Worm (Caenorhabditis elegans) whole organism, young adult: ENCODE measurements around the gene Y22D7AR.7.

ENCODE experiments used
- C17E4.6 ChIP-seq: fragments of 200-800 bp; sonication (Bioruptor generic); IDR thresholded peaks from 2 replicates; pipeline ENCODE4 v1.3.6; 2022; ENCODE audit warnings: missing genetic modification reagents, missing genetic modification characterization, missing compliant biosample characterization
- F22D6.2 ChIP-seq: sonication (generic microtip); optimal IDR thresholded peaks from 2 replicates; lab custom pipeline; 2016; ENCODE audit warnings: mild to moderate bottlenecking, missing genetic modification characterization, missing compliant biosample characterization
- F37B4.10 ChIP-seq: fragments of 200-800 bp; sonication (Bioruptor generic); IDR thresholded peaks from 2 replicates; pipeline ENCODE4 v1.3.6; 2022; ENCODE audit warnings: missing genetic modification characterization, missing compliant biosample characterization
- K11D2.4 ChIP-seq: fragments of 200-800 bp; sonication (Bioruptor generic); IDR thresholded peaks from 2 replicates; pipeline ENCODE4 v1.3.6; 2022; ENCODE audit warnings: missing genetic modification reagents, missing genetic modification characterization, missing compliant biosample characterization
- Y56A3A.18 ChIP-seq: fragments of 200-800 bp; sonication (Bioruptor generic); IDR thresholded peaks from 2 replicates; pipeline ENCODE4 v1.3.6; 2022; ENCODE audit warnings: missing genetic modification reagents, missing genetic modification characterization, missing compliant biosample characterization
- ZK185.1 ChIP-seq: sonication (generic microtip); optimal IDR thresholded peaks from 2 replicates; lab custom pipeline; 2016; ENCODE audit warnings: mild to moderate bottlenecking, missing genetic modification characterization, missing compliant biosample characterization; ENCODE audit not compliant: poor library complexity, severe bottlenecking
- attf-5 ChIP-seq: fragments of 200-800 bp; sonication (Bioruptor generic); optimal IDR thresholded peaks from 2 replicates; lab custom pipeline; 2018; ENCODE audit warnings: mild to moderate bottlenecking, missing genetic modification characterization, missing compliant biosample characterization
- cebp-1 ChIP-seq, 2 experiments: fragments of 200-800 bp in 1 of 2; sonication (Bioruptor generic) in 1 of 2; sonication (generic microtip) in 1 of 2; IDR thresholded peaks in 1 of 2; optimal IDR thresholded peaks in 1 of 2; 2 replicates each; pipeline versions ENCODE4 v1.3.6 to Lab custom; 2017 to 2022; ENCODE audit warnings: missing compliant biosample characterization in 2 of 2, missing genetic modification characterization in 2 of 2, mild to moderate bottlenecking in 1 of 2, missing genetic modification reagents in 1 of 2, moderate library complexity in 1 of 2
- cebp-2 ChIP-seq: fragments of 200-800 bp; sonication (Bioruptor generic); IDR thresholded peaks from 2 replicates; pipeline ENCODE4 v1.3.6; 2022; ENCODE audit warnings: missing genetic modification characterization, missing compliant biosample characterization
- ceh-100 ChIP-seq: fragments of 200-800 bp; sonication (Bioruptor generic); IDR thresholded peaks from 2 replicates; pipeline ENCODE4 v1.3.6; 2022; ENCODE audit warnings: missing genetic modification reagents, missing genetic modification characterization, missing compliant biosample characterization
- ceh-27 ChIP-seq: fragments of 200-800 bp; sonication (Bioruptor generic); optimal IDR thresholded peaks from 2 replicates; lab custom pipeline; 2018; ENCODE audit warnings: mild to moderate bottlenecking, missing genetic modification characterization, moderate library complexity, missing compliant biosample characterization
- ceh-40 ChIP-seq: fragments of 200-800 bp; sonication (Bioruptor generic); IDR thresholded peaks from 2 replicates; pipeline ENCODE4 v1.3.6; 2022; ENCODE audit warnings: missing genetic modification characterization, missing compliant biosample characterization
- ceh-58 ChIP-seq: fragments of 200-800 bp; sonication (Bioruptor generic); IDR thresholded peaks from 2 replicates; pipeline ENCODE4 v1.3.6; 2022; ENCODE audit warnings: missing genetic modification characterization, missing compliant biosample characterization
- egl-18 ChIP-seq: fragments of 200-800 bp; sonication (Bioruptor generic); IDR thresholded peaks from 2 replicates; pipeline ENCODE4 v1.3.6; 2022; ENCODE audit warnings: missing genetic modification reagents, missing genetic modification characterization, missing compliant biosample characterization
- egrh-3 ChIP-seq: fragments of 200-800 bp; sonication (Bioruptor generic); IDR thresholded peaks from 2 replicates; pipeline ENCODE4 v1.3.6; 2022; ENCODE audit warnings: missing genetic modification reagents, missing genetic modification characterization, missing compliant biosample characterization
- ets-4 ChIP-seq: fragments of 200-800 bp; sonication (Bioruptor generic); optimal IDR thresholded peaks from 2 replicates; lab custom pipeline; 2018; ENCODE audit warnings: mild to moderate bottlenecking, missing genetic modification characterization, missing compliant biosample characterization
- lin-40 ChIP-seq: sonication (generic microtip); optimal IDR thresholded peaks from 2 replicates; lab custom pipeline; 2016; ENCODE audit warnings: missing genetic modification characterization, mild to moderate bottlenecking, missing compliant biosample characterization, missing genotype, missing genetic modification reagents
- lsl-1 ChIP-seq: fragments of 200-800 bp; sonication (Bioruptor generic); optimal IDR thresholded peaks from 2 replicates; lab custom pipeline; 2018; ENCODE audit warnings: mild to moderate bottlenecking, missing genetic modification characterization, moderate library complexity, missing compliant biosample characterization
- madf-8 ChIP-seq: fragments of 200-800 bp; sonication (Bioruptor generic); conservative IDR thresholded peaks from 2 replicates; pipeline ENCODE4 v1.3.6; 2022; ENCODE audit warnings: missing genetic modification reagents, missing genetic modification characterization, missing compliant biosample characterization
- nfya-1 ChIP-seq: sonication (generic microtip); optimal IDR thresholded peaks from 2 replicates; lab custom pipeline; 2017; ENCODE audit warnings: antibody characterized with exemption, missing compliant biosample characterization, missing genetic modification characterization, borderline replicate concordance; ENCODE audit not compliant: insufficient read depth
- nfya-2 ChIP-seq: fragments of 200-800 bp; sonication (Bioruptor generic); IDR thresholded peaks from 2 replicates; pipeline ENCODE4 v1.3.6; 2022; ENCODE audit warnings: missing genetic modification reagents, missing genetic modification characterization, missing compliant biosample characterization
- nhr-120 ChIP-seq: fragments of 200-800 bp; sonication (Bioruptor generic); IDR thresholded peaks from 2 replicates; pipeline ENCODE4 v1.3.6; 2022; ENCODE audit warnings: missing genetic modification characterization, missing compliant biosample characterization
- pbrm-1 ChIP-seq: fragments of 200-800 bp; sonication (Bioruptor generic); IDR thresholded peaks from 2 replicates; pipeline ENCODE4 v1.3.6; 2022; ENCODE audit warnings: missing genetic modification reagents, missing genetic modification characterization, missing compliant biosample characterization
- sea-2 ChIP-seq: fragments of 200-800 bp; sonication (Bioruptor generic); IDR thresholded peaks from 2 replicates; pipeline ENCODE4 v1.3.6; 2022; ENCODE audit warnings: missing genetic modification characterization, missing compliant biosample characterization
- snpc-1.1 ChIP-seq: sonication (generic microtip); optimal IDR thresholded peaks from 2 replicates; lab custom pipeline; 2017; ENCODE audit warnings: missing genetic modification characterization, mild to moderate bottlenecking, missing compliant biosample characterization, antibody characterized with exemption, moderate library complexity, missing genotype, missing genetic modification reagents; ENCODE audit not compliant: insufficient read depth
- tbp1 ChIP-seq: fragments of 200-800 bp; sonication (Bioruptor generic); optimal IDR thresholded peaks from 2 replicates; lab custom pipeline; 2018; ENCODE audit warnings: mild to moderate bottlenecking, missing genetic modification characterization, missing compliant biosample characterization
- xnd-1 ChIP-seq: sonication (generic microtip); optimal IDR thresholded peaks from 2 replicates; lab custom pipeline; 2016; ENCODE audit warnings: missing genotype, missing genetic modification reagents, missing genetic modification characterization, missing compliant biosample characterization
- zfh-2 ChIP-seq: fragments of 200-800 bp; sonication (Bioruptor generic); conservative IDR thresholded peaks from 2 replicates; pipeline ENCODE4 v1.3.6; 2022; ENCODE audit warnings: missing genetic modification reagents, missing genetic modification characterization, missing compliant biosample characterization

Y22D7AR.7 gene

DNA sequence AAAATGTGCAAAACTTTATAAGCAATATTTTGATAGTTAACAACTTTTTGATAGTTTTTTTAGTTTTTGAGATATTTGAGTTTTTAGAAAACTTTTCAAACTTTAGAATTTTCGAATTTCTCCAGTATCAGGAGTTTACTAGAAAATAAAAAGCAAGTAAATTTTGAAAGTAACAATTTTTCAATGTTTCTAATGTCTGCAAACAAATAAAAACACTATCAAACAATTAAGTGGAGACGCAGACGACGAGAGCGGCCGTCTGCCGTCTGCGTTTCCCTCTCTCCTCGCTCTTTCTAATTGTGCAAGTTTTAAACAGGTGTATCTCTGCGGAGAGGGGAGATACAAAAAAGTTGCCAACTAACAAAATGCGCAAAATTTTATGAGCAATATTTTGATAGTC is 35.0 kb downstream of the Y22D7AR.7 start:
- TF ChIP-seq F22D6.2 (tag; lab: Kevin White, UChicago) (no peak), cebp-1 (GFP tag; IDR thresholded peaks at IDR 0.05; lab: Robert Waterston, UW) (no peak), cebp-1 (tag; optimal IDR thresholded peaks at IDR 0.05; lab: Kevin White, UChicago) (no peak), ceh-58 (GFP tag; lab: Robert Waterston, UW) (no peak), nfya-1 (tag; lab: Kevin White, UChicago) (no peak)
- TF ChIP-seq, all 124 proteins: peak for 0

ce11 chrIII:1652181-1652580 is 35.7 kb downstream of the Y22D7AR.7 start, which contains the start of gene Y22D7AL.1:
Y22D7AL.1 (plus strand) TSS chrIII:1652481.
- TF ChIP-seq tbp1 (GFP tag; lab: Kevin White, UChicago) = no peak
- no peak for TF ChIP-seq Y56A3A.18
- TF ChIP-seq nhr-120 = no peak
- no peak for TF ChIP-seq ceh-40 (GFP tag; lab: Robert Waterston, UW)
- TF ChIP-seq lsl-1 = no peak
- TF ChIP-seq snpc-1.1 = no peak
- TF ChIP-seq C17E4.6 = no peak
- TF ChIP-seq madf-8 (GFP tag; lab: Robert Waterston, UW) = no peak
- TF ChIP-seq xnd-1 = no peak
- TF ChIP-seq ets-4 (GFP tag; lab: Kevin White, UChicago) = no peak

- no peak for TF ChIP-seq nfya-2 (GFP tag; lab: Robert Waterston, UW)
- TF ChIP-seq cebp-2 (GFP tag; lab: Robert Waterston, UW) = 0 out of 2 replicates have a peak, but pooled peaks have one; percentile 66
- 0 out of 2 replicates have a peak, but pooled peaks have one; percentile 16 for TF ChIP-seq zfh-2 (GFP tag; lab: Robert Waterston, UW)
Observed at ce11 chrIII:1641163-1641562, 46.7 kb downstream of the Y22D7AR.7 start, which contains the start of gene Y22D7AL.3. Y22D7AL.3 (plus strand) TSS chrIII:1641463.

DNA sequence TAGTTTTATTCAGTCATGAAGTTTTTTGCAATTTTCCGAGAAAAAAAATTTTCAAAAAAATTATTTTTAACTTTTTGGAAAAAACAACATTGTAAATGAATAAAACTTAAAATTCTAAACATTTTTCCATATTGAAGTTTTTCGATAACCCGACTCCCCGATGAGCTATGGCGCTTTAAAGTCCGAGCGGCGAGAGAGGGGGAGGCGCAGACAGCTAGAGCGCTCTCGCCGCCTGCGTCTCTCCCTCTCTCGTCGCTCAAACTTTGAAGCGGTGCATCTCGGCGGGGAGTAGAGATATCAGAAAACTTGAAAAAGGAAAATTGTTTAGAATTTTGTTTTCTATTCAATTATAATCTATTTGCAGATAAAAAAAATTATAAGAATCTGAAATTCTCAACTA is 49.6 kb downstream of the Y22D7AR.7 start:
- no peak for TF ChIP-seq lin-40 (tag; lab: Kevin White, UChicago)
- TF ChIP-seq egrh-3 = peak; percentile 20; the same call in 1 of the 2 replicates
- peak; percentile 65 for TF ChIP-seq zfh-2 (GFP tag; lab: Robert Waterston, UW)
- no peak for TF ChIP-seq attf-5 (GFP tag; lab: Kevin White, UChicago)
- no peak for TF ChIP-seq egl-18 (GFP tag; lab: Robert Waterston, UW)
- TF ChIP-seq K11D2.4 (GFP tag; lab: Robert Waterston, UW) = no peak
- no peak for TF ChIP-seq ceh-100 (GFP tag; lab: Robert Waterston, UW)
- TF ChIP-seq F37B4.10 (GFP tag; lab: Robert Waterston, UW) = no peak

- TF ChIP-seq C17E4.6 (no peak), pbrm-1 (GFP tag; lab: Robert Waterston, UW) (no peak), sea-2 (GFP tag; lab: Robert Waterston, UW) (no peak), ZK185.1 (tag; lab: Kevin White, UChicago) (no peak), ceh-27 (GFP tag; lab: Kevin White, UChicago) (no peak)
Observed at ce11 chrIII:1634270-1634669, 53.6 kb downstream of the Y22D7AR.7 start, which contains the start of gene Y22D7AL.11. Y22D7AL.11 (minus strand) TSS chrIII:1634370.
